Worm (Caenorhabditis elegans) whole organism, L3 larva: ENCODE measurements around the gene cky-1.

ENCODE experiments used
- ceh-82 ChIP-seq: fragments of 150-350 bp; optimal IDR thresholded peaks from 2 replicates; lab custom pipeline; 2014; ENCODE audit warnings: missing biosample characterization, missing genetic modification characterization
- egl-27 ChIP-seq: sonication (generic microtip); optimal IDR thresholded peaks from 4 replicates; lab custom pipeline; 2017; ENCODE audit warnings: missing biosample characterization, missing genetic modification reagents, missing genetic modification characterization
- elt-2 ChIP-seq: sonication (generic microtip); optimal IDR thresholded peaks from 2 replicates; lab custom pipeline; 2016; ENCODE audit warnings: missing genetic modification reagents, mild to moderate bottlenecking, missing genetic modification characterization, missing compliant biosample characterization
- jun-1 ChIP-seq: fragments of 150-350 bp; optimal IDR thresholded peaks from 2 replicates; lab custom pipeline; 2014; ENCODE audit warnings: missing biosample characterization, missing genetic modification reagents, missing genetic modification characterization
- lin-39 ChIP-seq: fragments of 150-350 bp; optimal IDR thresholded peaks from 2 replicates; lab custom pipeline; 2018; ENCODE audit warnings: missing biosample characterization, missing genetic modification reagents, missing genetic modification characterization
- nhr-237 ChIP-seq: fragments of 150-350 bp; optimal IDR thresholded peaks from 2 replicates; lab custom pipeline; 2014; ENCODE audit warnings: missing biosample characterization, missing genetic modification characterization
- nhr-76 ChIP-seq: fragments of 150-350 bp; sonication (generic microtip); optimal IDR thresholded peaks from 5 replicates; lab custom pipeline; 2014; ENCODE audit warnings: missing biosample characterization, missing genetic modification characterization
- pha-4 ChIP-seq: fragments of 150-350 bp; optimal IDR thresholded peaks from 2 replicates; lab custom pipeline; 2014; ENCODE audit warnings: missing biosample characterization, missing genetic modification reagents, missing genetic modification characterization
- snpc-4 ChIP-seq: fragments of 150-350 bp; optimal IDR thresholded peaks from 2 replicates; lab custom pipeline; 2014; ENCODE audit warnings: missing biosample characterization, missing genetic modification characterization

- TF ChIP-seq lin-39 (no peak), nhr-237 (tag; lab: Kevin White, UChicago) (no peak), pha-4 (tag; lab: Kevin White, UChicago) (no peak), ceh-82 (tag; lab: Kevin White, UChicago) (no peak), egl-27 (tag; lab: Kevin White, UChicago) (no peak), elt-2 (no peak), nhr-76 (tag; lab: Kevin White, UChicago) (no peak), snpc-4 (tag; lab: Kevin White, UChicago) (no peak), jun-1 (tag; lab: Kevin White, UChicago) (no peak)
Observed at ce11 chrV:12718622-12719021, 17.9 kb upstream of the cky-1 start, which contains the start of gene str-181.
